Worm (Caenorhabditis elegans) whole organism, L1 larva: ENCODE results near the gene C28A5.1.

Experiments
- aha-1 ChIP-seq: fragments of 150-350 bp; optimal IDR thresholded peaks from 2 replicates; lab custom pipeline; 2014; ENCODE audit warnings: missing biosample characterization, missing genetic modification characterization
- ama-1 ChIP-seq: fragments of 150-350 bp; optimal IDR thresholded peaks from 2 replicates; lab custom pipeline; 2014
- fkh-10 ChIP-seq: sonication (generic microtip); optimal IDR thresholded peaks from 2 replicates; lab custom pipeline; 2017; ENCODE audit warnings: missing biosample characterization, missing genetic modification reagents, missing genetic modification characterization
- fkh-8 ChIP-seq: sonication (generic microtip); optimal IDR thresholded peaks from 2 replicates; lab custom pipeline; 2016; ENCODE audit warnings: mild to moderate bottlenecking, missing genetic modification characterization, missing compliant biosample characterization
- jun-1 ChIP-seq: fragments of 150-350 bp; optimal IDR thresholded peaks from 2 replicates; lab custom pipeline; 2014; ENCODE audit warnings: missing biosample characterization, missing genetic modification reagents, missing genetic modification characterization
- lin-35 ChIP-seq, 2 experiments: fragments of 150-350 bp; optimal IDR thresholded peaks; 2 replicates each; lab custom pipeline; 2014; ENCODE audit warnings: missing biosample characterization in 2 of 2, missing genetic modification characterization in 2 of 2, missing genetic modification reagents in 2 of 2
- mep-1 ChIP-seq: fragments of 150-350 bp; optimal IDR thresholded peaks from 2 replicates; lab custom pipeline; 2014; ENCODE audit warnings: missing biosample characterization, missing genetic modification characterization
- nhr-11 ChIP-seq: fragments of 150-350 bp; optimal IDR thresholded peaks from 2 replicates; lab custom pipeline; 2014; ENCODE audit warnings: missing biosample characterization, missing genetic modification characterization
- nhr-84 ChIP-seq: sonication (generic microtip); optimal IDR thresholded peaks from 2 replicates; lab custom pipeline; 2017; ENCODE audit warnings: missing biosample characterization, missing genetic modification characterization
- snpc-4 ChIP-seq: fragments of 150-350 bp; optimal IDR thresholded peaks from 2 replicates; lab custom pipeline; 2014; ENCODE audit warnings: missing biosample characterization, missing genetic modification characterization
- zag-1 ChIP-seq: fragments of 150-350 bp; optimal IDR thresholded peaks from 2 replicates; lab custom pipeline; 2014; ENCODE audit warnings: missing biosample characterization, missing genetic modification characterization

- TF ChIP-seq lin-35 (GFP tag; optimal IDR thresholded peaks at IDR 0.05; lab: Kevin White, UChicago) (no peak), nhr-84 (no peak), fkh-10 (GFP tag; lab: Kevin White, UChicago) (no peak), zag-1 (tag; lab: Kevin White, UChicago) (no peak), jun-1 (no peak), mep-1 (tag; lab: Kevin White, UChicago) (no peak), aha-1 (tag; lab: Kevin White, UChicago) (no peak), ama-1 (lab: Kevin White, UChicago) (no peak), fkh-8 (tag; lab: Kevin White, UChicago) (no peak), snpc-4 (tag; lab: Kevin White, UChicago) (no peak), nhr-11 (tag; lab: Kevin White, UChicago) (no peak)
Observed at ce11 chrIII:4476313-4476712, 42.2 kb upstream of the C28A5.1 start.
